Fruit fly (Drosophila melanogaster): Measurements from ENCODE around the gene CG31036.
A peak's percentile ranks its signal among the peaks of the same experiment; 100 is the strongest.

Gene CG31036

dm6 chr3R:29894393-29894792 is 13.5 kb upstream of the CG31036 start (continued):
- TF ChIP-seq Dad (GFP tag; optimal IDR thresholded peaks at IDR 0.05): peak; percentile 69
- TF ChIP-seq Fer1 (GFP tag; optimal IDR thresholded peaks at IDR 0.05): peak; percentile 66
- TF ChIP-seq Med (GFP tag): peak; percentile 90
- no peak for TF ChIP-seq CG12744 (GFP tag; optimal IDR thresholded peaks at IDR 0.05)
- no peak for TF ChIP-seq aop (GFP tag; IDR thresholded peaks at IDR 0.05)
- 0 out of 3 replicates have a peak, but pooled peaks have one; percentile 26 for TF ChIP-seq gce (GFP tag; IDR thresholded peaks at IDR 0.05)
- TF ChIP-seq Scr (GFP tag; IDR thresholded peaks at IDR 0.05; ENCODE audit: partially characterized antibody): no peak
- peak; percentile 58 for TF ChIP-seq BtbVII (GFP tag; optimal IDR thresholded peaks at IDR 0.05)
- peak; percentile 63; the same call in 1 of the 2 replicates for TF ChIP-seq CG14014 (GFP tag; IDR thresholded peaks at IDR 0.05)
- no peak for TF ChIP-seq Gsc (GFP tag; IDR thresholded peaks at IDR 0.05)
- TF ChIP-seq chinmo (GFP tag; IDR thresholded peaks at IDR 0.05; ENCODE audit: partially characterized antibody): no peak
- TF ChIP-seq CG2202 (tag; optimal IDR thresholded peaks at IDR 0.05): no peak
- peak; percentile 53 for TF ChIP-seq fd96Cb (tag; optimal IDR thresholded peaks at IDR 0.05)
- TF ChIP-seq crol (GFP tag; IDR thresholded peaks at IDR 0.05): no peak
- TF ChIP-seq schlank (tag; optimal IDR thresholded peaks at IDR 0.05): peak; percentile 18
- peak; percentile 36 for TF ChIP-seq Ssrp (tag; optimal IDR thresholded peaks at IDR 0.05)
- TF ChIP-seq Dek (tag; optimal IDR thresholded peaks at IDR 0.05): peak; percentile 57
- TF ChIP-seq crc (GFP tag; optimal IDR thresholded peaks at IDR 0.05): peak; percentile 39
- peak; percentile 59; the same call in 1 of the 2 replicates for TF ChIP-seq CG31224 (GFP tag; IDR thresholded peaks at IDR 0.05)
- no peak for TF ChIP-seq gsb-n (tag; optimal IDR thresholded peaks at IDR 0.05)
- TF ChIP-seq Optix (GFP tag; IDR thresholded peaks at IDR 0.05): no peak
- TF ChIP-seq bab2 (GFP tag; optimal IDR thresholded peaks at IDR 0.05): peak; percentile 21
- peak; percentile 67 for TF ChIP-seq PHDP (tag; optimal IDR thresholded peaks at IDR 0.05)
- no peak for TF ChIP-seq cas (GFP tag; IDR thresholded peaks at IDR 0.05)
- peak; percentile 67 for TF ChIP-seq CG3847 (GFP tag; IDR thresholded peaks at IDR 0.05)
- no peak for TF ChIP-seq CG18476 (GFP tag; optimal IDR thresholded peaks at IDR 0.05)
- TF ChIP-seq Myb (GFP tag; optimal IDR thresholded peaks at IDR 0.05): peak; percentile 32
- TF ChIP-seq Spps (tag; optimal IDR thresholded peaks at IDR 0.05): no peak
- TF ChIP-seq CG7271 (tag; optimal IDR thresholded peaks at IDR 0.05): no peak
- TF ChIP-seq Kr (GFP tag; optimal IDR thresholded peaks at IDR 0.05): no peak
- TF ChIP-seq CG13123 (GFP tag; optimal IDR thresholded peaks at IDR 0.05): no peak
- TF ChIP-seq nerfin-2 (GFP tag; IDR thresholded peaks at IDR 0.05; ENCODE audit: partially characterized antibody): no peak
- peak; percentile 72 for TF ChIP-seq so (GFP tag; IDR thresholded peaks at IDR 0.05)
- peak; percentile 11 for TF ChIP-seq tin (GFP tag; optimal IDR thresholded peaks at IDR 0.05)
- peak; percentile 63 for TF ChIP-seq HHEX (GFP tag; optimal IDR thresholded peaks at IDR 0.05)
- peak; percentile 84 for TF ChIP-seq Drgx (GFP tag; IDR thresholded peaks at IDR 0.05)
- peak; percentile 73 for TF ChIP-seq Atf6 (GFP tag; IDR thresholded peaks at IDR 0.05)
- TF ChIP-seq Adf1 (GFP tag; IDR thresholded peaks at IDR 0.05): no peak
- no peak for TF ChIP-seq CG1602 (GFP tag; optimal IDR thresholded peaks at IDR 0.05)
- TF ChIP-seq CG12071 (GFP tag; optimal IDR thresholded peaks at IDR 0.05): peak; percentile 64
- TF ChIP-seq D19A (tag; optimal IDR thresholded peaks at IDR 0.05): peak; percentile 52
- TF ChIP-seq slbo (GFP tag; IDR thresholded peaks at IDR 0.05): peak; percentile 73
- TF ChIP-seq cato (GFP tag; optimal IDR thresholded peaks at IDR 0.05; ENCODE audit: borderline replicate concordance): no peak
- no peak for TF ChIP-seq CG17612 (GFP tag; IDR thresholded peaks at IDR 0.05)
- TF ChIP-seq tio (GFP tag; optimal IDR thresholded peaks at IDR 0.05): peak; percentile 24
- TF ChIP-seq CG8944 (GFP tag; optimal IDR thresholded peaks at IDR 0.05): peak; percentile 35
- no peak for TF ChIP-seq lbe (GFP tag; optimal IDR thresholded peaks at IDR 0.05)
- no peak for TF ChIP-seq fd64A (GFP tag; optimal IDR thresholded peaks at IDR 0.05)
- TF ChIP-seq CG10979 (tag; optimal IDR thresholded peaks at IDR 0.05): peak; percentile 18
- no peak for TF ChIP-seq CG7928 (GFP tag; optimal IDR thresholded peaks at IDR 0.05)
- TF ChIP-seq ftz-f1 (GFP tag; optimal IDR thresholded peaks at IDR 0.05): no peak
- peak; percentile 31 for TF ChIP-seq Six4 (GFP tag; optimal IDR thresholded peaks at IDR 0.05)
